Fruit fly (Drosophila melanogaster) whole organism: Measurements from ENCODE around the gene CG42375.

Experiments
- psq ChIP-seq: fragments of >200 bp; optimal IDR thresholded peaks from 2 replicates; lab custom pipeline; 2017
- usp ChIP-seq: fragments of >200 bp; optimal IDR thresholded peaks from 2 replicates; lab custom pipeline; 2017; ENCODE audit warnings: missing biosample characterization, missing genetic modification characterization, mixed read lengths

DNA sequence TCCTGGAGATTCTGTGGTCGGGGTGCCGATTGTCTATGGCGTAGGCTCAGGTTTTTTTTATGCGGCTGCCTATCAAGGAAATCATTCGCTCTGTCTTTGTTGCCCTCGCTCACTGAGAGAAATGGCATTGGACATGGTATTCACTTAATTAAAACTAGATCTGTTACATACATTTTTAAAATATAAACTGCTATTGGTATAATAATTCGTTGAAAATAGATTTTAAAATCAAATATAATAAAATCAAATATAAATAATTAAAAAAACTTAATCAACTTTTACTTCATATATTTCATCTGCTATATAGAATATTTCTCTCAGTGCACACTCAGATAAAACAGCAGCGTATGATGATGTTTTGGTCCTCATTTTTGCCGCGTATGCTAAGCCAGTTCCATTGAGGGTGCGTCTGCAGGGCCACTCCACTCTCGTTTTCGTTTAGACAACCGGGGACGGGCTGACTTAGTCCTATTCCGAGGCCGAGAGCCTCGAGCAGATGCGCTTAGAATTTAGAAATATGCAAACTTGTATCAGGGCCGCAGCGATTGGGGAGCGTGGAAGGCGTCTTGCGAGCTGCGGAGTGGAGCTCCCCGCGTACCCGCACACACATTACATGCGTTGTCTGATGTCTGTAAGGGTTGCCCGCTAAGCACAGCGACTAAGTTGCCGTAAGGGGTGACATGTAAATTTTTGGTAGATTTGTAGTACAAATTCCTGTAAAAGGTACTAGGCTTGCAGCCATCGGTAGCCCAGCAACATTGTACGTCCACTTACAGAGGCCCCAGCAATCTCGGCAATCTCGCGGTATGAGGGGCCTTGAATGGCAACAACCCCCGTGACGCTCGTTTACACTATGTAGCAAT, 20.4 kb downstream of the CG42375 start:
- TF ChIP-seq usp (GFP tag; lab: Kevin White, UChicago): no peak
- no peak for TF ChIP-seq psq (lab: Kevin White, UChicago)
